Worm (Caenorhabditis elegans) whole organism, midembryonic: ENCODE results near the gene str-255.

Source experiments
- klf-2 ChIP-seq: fragments of 200-800 bp; sonication (Bioruptor generic); conservative IDR thresholded peaks from 2 replicates; pipeline ENCODE4 v1.3.6; 2022; ENCODE audit warnings: missing genetic modification reagents, missing genetic modification characterization, missing compliant biosample characterization
- ztf-23 ChIP-seq: fragments of 200-800 bp; sonication (Bioruptor generic); IDR thresholded peaks from 2 replicates; pipeline ENCODE4 v1.3.6; 2022; ENCODE audit warnings: missing genetic modification reagents, missing genetic modification characterization, missing compliant biosample characterization

ce11 chrV:2204080-2204479, 40.4 kb upstream of the str-255 start, which contains the start of gene cyp-33C12:
- TF ChIP-seq klf-2 (GFP tag; lab: Robert Waterston, UW), result no peak
- no peak for TF ChIP-seq ztf-23 (GFP tag; lab: Robert Waterston, UW)
